Fruit fly (Drosophila melanogaster) whole organism, embryonic: ENCODE data around the gene cdi.
A peak's percentile ranks its signal among the peaks of the same experiment; 100 is the strongest.

Source experiments
- ATbp ChIP-seq: fragments of 200-800 bp; sonication (Bioruptor generic); optimal IDR thresholded peaks from 2 replicates; lab custom pipeline; 2017; ENCODE audit warnings: missing biosample characterization, mild to moderate bottlenecking, missing genetic modification characterization, missing genetic modification reagents
- CG11085 ChIP-seq: fragments of 200-800 bp; sonication (Bioruptor generic); IDR thresholded peaks from 2 replicates; pipeline ENCODE4 v1.3.6; 2022; ENCODE audit warnings: missing biosample characterization, missing genetic modification characterization
- CG11723 ChIP-seq: fragments of 200-800 bp; sonication (Bioruptor generic); optimal IDR thresholded peaks from 2 replicates; lab custom pipeline; 2017; ENCODE audit warnings: missing biosample characterization, mild to moderate bottlenecking, missing genetic modification characterization
- CG12299 ChIP-seq: fragments of 200-800 bp; sonication (Bioruptor generic); optimal IDR thresholded peaks from 2 replicates; lab custom pipeline; 2018; ENCODE audit warnings: missing biosample characterization, mild to moderate bottlenecking, missing genetic modification characterization
- CG13424 ChIP-seq: fragments of 200-800 bp; sonication (Bioruptor generic); optimal IDR thresholded peaks from 2 replicates; lab custom pipeline; 2019; ENCODE audit warnings: missing biosample characterization, mild to moderate bottlenecking, missing genetic modification characterization, moderate library complexity
- CG13894 ChIP-seq: fragments of 200-800 bp; sonication (Bioruptor generic); optimal IDR thresholded peaks from 3 replicates; lab custom pipeline; 2018; ENCODE audit warnings: missing biosample characterization, mild to moderate bottlenecking, missing genetic modification characterization, moderate library complexity
- CG14965 ChIP-seq: fragments of 200-800 bp; sonication (Bioruptor generic); optimal IDR thresholded peaks from 2 replicates; lab custom pipeline; 2016; ENCODE audit warnings: missing biosample characterization, missing genetic modification characterization, borderline replicate concordance
- CG17802 ChIP-seq: fragments of 200-800 bp; sonication (Bioruptor generic); optimal IDR thresholded peaks from 2 replicates; lab custom pipeline; 2018; ENCODE audit warnings: missing biosample characterization, mild to moderate bottlenecking, missing genetic modification characterization, moderate library complexity
- CG1792 ChIP-seq: fragments of 200-800 bp; sonication (Bioruptor generic); optimal IDR thresholded peaks from 2 replicates; lab custom pipeline; 2016; ENCODE audit warnings: missing biosample characterization, missing genetic modification characterization
- CG2129 ChIP-seq: fragments of 200-800 bp; sonication (Bioruptor generic); IDR thresholded peaks from 2 replicates; pipeline ENCODE4 v1.3.6; 2022; ENCODE audit warnings: missing biosample characterization, missing genetic modification characterization; ENCODE audit not compliant: partially characterized antibody
- CG7271 ChIP-seq: fragments of 200-800 bp; sonication (Bioruptor generic); optimal IDR thresholded peaks from 2 replicates; lab custom pipeline; 2018; ENCODE audit warnings: missing biosample characterization, mild to moderate bottlenecking, missing genetic modification characterization, moderate library complexity
- CG7745 ChIP-seq: fragments of 200-800 bp; sonication (Bioruptor generic); optimal IDR thresholded peaks from 2 replicates; lab custom pipeline; 2018; ENCODE audit warnings: missing biosample characterization, mild to moderate bottlenecking, missing genetic modification characterization, moderate library complexity
- CG9727 ChIP-seq: fragments of 200-800 bp; sonication (Bioruptor generic); optimal IDR thresholded peaks from 3 replicates; lab custom pipeline; 2017; ENCODE audit warnings: missing biosample characterization, mild to moderate bottlenecking, missing genetic modification characterization
- CG9817 ChIP-seq: fragments of 200-800 bp; sonication (Bioruptor generic); optimal IDR thresholded peaks from 2 replicates; lab custom pipeline; 2018; ENCODE audit warnings: missing biosample characterization, mild to moderate bottlenecking, missing genetic modification characterization, moderate library complexity
- CG9932 ChIP-seq: fragments of 200-800 bp; sonication (Bioruptor generic); IDR thresholded peaks from 2 replicates; pipeline ENCODE4 v1.3.6; 2022; ENCODE audit warnings: missing biosample characterization, missing genetic modification characterization
- E2f1 ChIP-seq: fragments of 200-800 bp; sonication (Bioruptor generic); IDR thresholded peaks from 2 replicates; pipeline ENCODE4 v1.3.6; 2022; ENCODE audit warnings: missing biosample characterization, missing genetic modification characterization
- Elba2 ChIP-seq: fragments of 200-800 bp; sonication (Bioruptor generic); optimal IDR thresholded peaks from 3 replicates; lab custom pipeline; 2016; ENCODE audit warnings: missing biosample characterization, missing genetic modification characterization
- Gsc ChIP-seq: fragments of 200-800 bp; sonication (Bioruptor generic); IDR thresholded peaks from 2 replicates; pipeline ENCODE4 v1.3.6; 2022; ENCODE audit warnings: missing biosample characterization, missing genetic modification characterization
- HLHmδ ChIP-seq: fragments of 200-800 bp; sonication (Bioruptor generic); optimal IDR thresholded peaks from 2 replicates; lab custom pipeline; 2018; ENCODE audit warnings: missing biosample characterization, mild to moderate bottlenecking, missing genetic modification characterization, moderate library complexity
- Hand ChIP-seq: fragments of 200-800 bp; sonication (Bioruptor generic); optimal IDR thresholded peaks from 2 replicates; lab custom pipeline; 2017; ENCODE audit warnings: mild to moderate bottlenecking, missing biosample characterization, missing genetic modification reagents, missing genetic modification characterization
- Hey ChIP-seq: fragments of 200-800 bp; sonication (Bioruptor generic); optimal IDR thresholded peaks from 3 replicates; lab custom pipeline; 2018; ENCODE audit warnings: missing biosample characterization, mild to moderate bottlenecking, missing genetic modification characterization
- Lhr ChIP-seq: fragments of 200-800 bp; sonication (Bioruptor generic); optimal IDR thresholded peaks from 3 replicates; lab custom pipeline; 2017; ENCODE audit warnings: mild to moderate bottlenecking, missing biosample characterization, missing genetic modification reagents, missing genetic modification characterization
- Oaz ChIP-seq: fragments of 200-800 bp; sonication (Bioruptor generic); IDR thresholded peaks from 2 replicates; pipeline ENCODE4 v1.3.6; 2022; ENCODE audit warnings: missing biosample characterization, missing genetic modification characterization
- Side ChIP-seq: fragments of 200-800 bp; sonication (Bioruptor generic); optimal IDR thresholded peaks from 2 replicates; lab custom pipeline; 2016; ENCODE audit warnings: missing biosample characterization, missing genetic modification characterization
- Sry-β ChIP-seq: fragments of 200-800 bp; sonication (Bioruptor generic); optimal IDR thresholded peaks from 2 replicates; lab custom pipeline; 2018; ENCODE audit warnings: missing biosample characterization, mild to moderate bottlenecking, missing genetic modification characterization, moderate library complexity
- Xbp1 ChIP-seq: fragments of 200-800 bp; sonication (Bioruptor generic); optimal IDR thresholded peaks from 3 replicates; lab custom pipeline; 2016; ENCODE audit warnings: missing biosample characterization, mild to moderate bottlenecking, missing genetic modification characterization
- ac ChIP-seq: fragments of 200-800 bp; sonication (Bioruptor generic); optimal IDR thresholded peaks from 3 replicates; lab custom pipeline; 2017; ENCODE audit warnings: missing biosample characterization, mild to moderate bottlenecking, missing genetic modification characterization
- az2 ChIP-seq: fragments of 200-800 bp; sonication (Bioruptor generic); optimal IDR thresholded peaks from 3 replicates; lab custom pipeline; 2016; ENCODE audit warnings: missing biosample characterization, missing genetic modification characterization
- dimm ChIP-seq: fragments of 200-800 bp; sonication (Bioruptor generic); IDR thresholded peaks from 2 replicates; pipeline ENCODE4 v1.3.6; 2022; ENCODE audit warnings: missing biosample characterization, missing genetic modification characterization
- fd64A ChIP-seq: fragments of 200-800 bp; sonication (Bioruptor generic); optimal IDR thresholded peaks from 3 replicates; lab custom pipeline; 2018; ENCODE audit warnings: missing biosample characterization, mild to moderate bottlenecking, missing genetic modification characterization
- grau ChIP-seq: fragments of 200-800 bp; optimal IDR thresholded peaks from 3 replicates; lab custom pipeline; 2019; ENCODE audit warnings: missing biosample characterization, mild to moderate bottlenecking, missing genetic modification characterization, moderate library complexity
- h ChIP-seq: fragments of >200 bp; optimal IDR thresholded peaks from 2 replicates; lab custom pipeline; 2017
- hth ChIP-seq: fragments of >200 bp; optimal IDR thresholded peaks from 2 replicates; lab custom pipeline; 2017; ENCODE audit warnings: inconsistent platforms
- jing ChIP-seq: fragments of 200-800 bp; sonication (Bioruptor generic); optimal IDR thresholded peaks from 2 replicates; lab custom pipeline; 2018; ENCODE audit warnings: missing biosample characterization, mild to moderate bottlenecking, missing genetic modification characterization
- kah ChIP-seq: fragments of 200-800 bp; sonication (Bioruptor generic); optimal IDR thresholded peaks from 2 replicates; lab custom pipeline; 2018; ENCODE audit warnings: missing biosample characterization, mild to moderate bottlenecking, missing genetic modification characterization
- ken ChIP-seq: fragments of 200-800 bp; sonication (Bioruptor generic); IDR thresholded peaks from 3 replicates; pipeline ENCODE4 v1.3.6; 2022; ENCODE audit warnings: missing biosample characterization, missing genetic modification characterization
- lmd ChIP-seq: fragments of 200-800 bp; sonication (Bioruptor generic); IDR thresholded peaks from 2 replicates; pipeline ENCODE4 v1.3.6; 2022; ENCODE audit warnings: missing biosample characterization, missing genetic modification characterization
- mirr ChIP-seq: fragments of 200-800 bp; sonication (Bioruptor generic); optimal IDR thresholded peaks from 3 replicates; lab custom pipeline; 2018; ENCODE audit warnings: missing biosample characterization, mild to moderate bottlenecking, missing genetic modification characterization
- otp ChIP-seq: fragments of 200-800 bp; sonication (Bioruptor generic); IDR thresholded peaks from 3 replicates; pipeline ENCODE4, ENCODE4 v1.3.6; 2022; ENCODE audit warnings: missing biosample characterization, missing genetic modification characterization
- pros ChIP-seq: fragments of 200-800 bp; sonication (Bioruptor generic); optimal IDR thresholded peaks from 3 replicates; lab custom pipeline; 2019; ENCODE audit warnings: missing biosample characterization, mild to moderate bottlenecking, missing genetic modification characterization, moderate library complexity
- rib ChIP-seq: fragments of 200-800 bp; sonication (Bioruptor generic); IDR thresholded peaks from 2 replicates; pipeline ENCODE4 v1.3.6; 2022; ENCODE audit warnings: missing biosample characterization, missing genetic modification characterization
- sens ChIP-seq: fragments of 200-800 bp; sonication (Bioruptor generic); peaks from one replicate; lab custom pipeline; 2016; ENCODE audit warnings: missing biosample characterization, missing genetic modification characterization
- slp2 ChIP-seq: fragments of 200-800 bp; sonication (Bioruptor generic); optimal IDR thresholded peaks from 2 replicates; lab custom pipeline; 2016; ENCODE audit warnings: missing biosample characterization, missing genetic modification characterization
- sqz ChIP-seq: fragments of 200-800 bp; sonication (Bioruptor generic); optimal IDR thresholded peaks from 3 replicates; lab custom pipeline; 2018; ENCODE audit warnings: missing biosample characterization, mild to moderate bottlenecking, missing genetic modification characterization
- toy ChIP-seq: fragments of 200-800 bp; sonication (Bioruptor generic); IDR thresholded peaks from 2 replicates; pipeline ENCODE4 v1.3.6; 2022; ENCODE audit warnings: missing biosample characterization, missing genetic modification characterization
- twi ChIP-seq: fragments of 200-800 bp; optimal IDR thresholded peaks from 2 replicates; lab custom pipeline; 2019; ENCODE audit warnings: missing biosample characterization, mild to moderate bottlenecking, missing genetic modification characterization, moderate library complexity
- wdn ChIP-seq: fragments of 200-800 bp; sonication (Bioruptor generic); IDR thresholded peaks from 2 replicates; pipeline ENCODE4 v1.3.6; 2022; ENCODE audit warnings: missing biosample characterization, missing genetic modification characterization
- zfh2 ChIP-seq: fragments of 200-800 bp; sonication (Bioruptor generic); optimal IDR thresholded peaks from 2 replicates; lab custom pipeline; 2016; ENCODE audit warnings: missing biosample characterization, missing genetic modification characterization

The cdi gene

dm6 chr3R:19093127-19093812 lies 800 bp downstream of the cdi start (continued):
- peak; percentile 34; the same call in 1 of the 2 replicates for TF ChIP-seq CG9932

- TF ChIP-seq Gsc (GFP tag; lab: Robert Waterston, UW) (no peak), CG7271 (tag; lab: Kevin White, UChicago) (no peak), toy (no peak), CG13424 (tag; lab: Kevin White, UChicago) (no peak), CG12299 (no peak), CG7745 (tag; lab: Kevin White, UChicago) (no peak), sens (GFP tag; lab: Kevin White, UChicago) (peak; percentile 50), wdn (GFP tag; lab: Robert Waterston, UW) (no peak), az2 (GFP tag; lab: Kevin White, UChicago) (no peak), Xbp1 (GFP tag; lab: Kevin White, UChicago) (no peak), CG2129 (GFP tag; lab: Robert Waterston, UW) (no peak), Hey (tag; lab: Kevin White, UChicago) (no peak), ken (GFP tag; lab: Robert Waterston, UW) (no peak), Oaz (no peak), lmd (GFP tag; lab: Robert Waterston, UW) (no peak), slp2 (GFP tag; lab: Kevin White, UChicago) (no peak), CG9817 (tag; lab: Kevin White, UChicago) (no peak), otp (GFP tag; lab: Robert Waterston, UW) (0 out of 3 replicates have a peak, but pooled peaks have one; percentile 4), fd64A (GFP tag; lab: Kevin White, UChicago) (no peak), rib (no peak; the same call in 1 of the 2 replicates), Side (no peak), ac (GFP tag; lab: Kevin White, UChicago) (peak; percentile 20), E2f1 (no peak), Hand (GFP tag; lab: Kevin White, UChicago) (no peak), mirr (GFP tag; lab: Kevin White, UChicago) (no peak), CG17802 (tag; lab: Kevin White, UChicago) (no peak), pros (peak; percentile 66), hth (lab: Kevin White, UChicago) (no peak), twi (tag; lab: Kevin White, UChicago) (peak; percentile 45), jing (GFP tag; lab: Kevin White, UChicago) (no peak), kah (GFP tag; lab: Kevin White, UChicago) (peak; percentile 78), h (lab: Kevin White, UChicago) (no peak), CG11723 (GFP tag; lab: Kevin White, UChicago) (no peak), sqz (peak; percentile 54), grau (tag; lab: Kevin White, UChicago) (no peak), dimm (no peak), HLHmδ (GFP tag; lab: Kevin White, UChicago) (no peak), Lhr (no peak), CG13894 (tag; lab: Kevin White, UChicago) (no peak), CG9727 (no peak), CG11085 (GFP tag; lab: Robert Waterston, UW) (no peak), zfh2 (GFP tag; lab: Kevin White, UChicago) (no peak), Sry-β (no peak), CG14965 (GFP tag; lab: Kevin White, UChicago) (no peak), Elba2 (GFP tag; lab: Kevin White, UChicago) (peak; percentile 93), ATbp (GFP tag; lab: Kevin White, UChicago) (no peak), CG1792 (GFP tag; lab: Kevin White, UChicago) (no peak)
Observed at dm6 chr3R:19092367-19093126, 1.5 kb downstream of the cdi start.
